Worm (Caenorhabditis elegans) whole organism, mixed stage, embryonic: ENCODE measurements around the gene glr-5.

Source experiments
- blmp-1 ChIP-seq: fragments of 150-350 bp; optimal IDR thresholded peaks from 2 replicates; lab custom pipeline; 2014; ENCODE audit warnings: missing biosample characterization, missing genetic modification characterization
- cnd-1 ChIP-seq: fragments of 200-800 bp; sonication (Bioruptor generic); optimal IDR thresholded peaks from 2 replicates; lab custom pipeline; 2018; ENCODE audit warnings: mild to moderate bottlenecking, missing genetic modification characterization, missing compliant biosample characterization
- nhr-12 ChIP-seq: fragments of 150-350 bp; optimal IDR thresholded peaks from 2 replicates; lab custom pipeline; 2014; ENCODE audit warnings: missing biosample characterization, missing genetic modification characterization
- nhr-76 ChIP-seq: sonication (generic microtip); optimal IDR thresholded peaks from 2 replicates; lab custom pipeline; 2017; ENCODE audit warnings: missing biosample characterization, missing genetic modification characterization
- pha-4 ChIP-seq: fragments of 150-350 bp; optimal IDR thresholded peaks from 2 replicates; lab custom pipeline; 2018; ENCODE audit warnings: missing biosample characterization, missing genetic modification reagents, missing genetic modification characterization
- snpc-4 ChIP-seq: fragments of 150-350 bp; optimal IDR thresholded peaks from 2 replicates; lab custom pipeline; 2014; ENCODE audit warnings: missing biosample characterization, missing genetic modification characterization

DNA sequence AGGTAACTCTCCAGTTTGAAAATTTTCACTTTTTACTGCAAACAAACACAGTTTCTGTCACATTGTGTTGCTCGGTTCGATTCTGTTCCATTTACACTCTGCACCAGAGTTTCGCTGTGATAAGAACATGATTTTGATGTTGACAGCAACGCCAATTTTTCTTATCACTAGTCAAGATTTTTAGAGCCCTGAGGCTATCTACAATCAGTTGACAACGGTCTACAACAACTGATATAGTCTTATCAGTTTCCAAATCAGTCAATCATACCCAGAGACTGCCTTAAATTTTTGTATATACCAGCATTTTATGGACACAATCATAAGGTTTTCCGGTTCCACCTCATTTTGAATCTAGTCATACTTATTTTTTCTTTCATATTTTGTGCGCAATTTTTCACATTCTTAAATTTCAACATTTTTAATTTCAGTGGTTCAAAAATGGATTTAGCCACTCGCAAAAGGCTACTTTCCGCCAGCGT, 52.2 kb downstream of the glr-5 start, which contains the start of gene B0507.3:
- TF ChIP-seq blmp-1 (tag; lab: Kevin White, UChicago) (no peak), pha-4 (tag; lab: Kevin White, UChicago) (no peak), snpc-4 (tag; lab: Kevin White, UChicago) (no peak), cnd-1 (tag; lab: Kevin White, UChicago) (no peak), nhr-76 (tag; lab: Kevin White, UChicago) (no peak), nhr-12 (no peak)
